Fruit fly (Drosophila melanogaster): ENCODE measurements around the gene TfIIFalpha.

The TfIIFalpha gene

dm6 chr3R:6423984-6424602, 43.8 kb downstream of the TfIIFalpha start (continued):
- TF ChIP-seq CG32772 (GFP tag; IDR thresholded peaks at IDR 0.05), result peak; percentile 84
- TF ChIP-seq CG4328 (GFP tag; optimal IDR thresholded peaks at IDR 0.05), result peak; percentile 69
- TF ChIP-seq Optix (GFP tag; IDR thresholded peaks at IDR 0.05), result peak; percentile 86
- peak; percentile 94 for TF ChIP-seq CG2678 (tag; optimal IDR thresholded peaks at IDR 0.05)
- peak; percentile 92 for TF ChIP-seq Mes4 (GFP tag; optimal IDR thresholded peaks at IDR 0.05)
- TF ChIP-seq CG7987 (GFP tag; optimal IDR thresholded peaks at IDR 0.05), result peak; percentile 66
- TF ChIP-seq CG8281 (tag; optimal IDR thresholded peaks at IDR 0.05), result peak; percentile 67
- TF ChIP-seq Dll (GFP tag; IDR thresholded peaks at IDR 0.05; ENCODE audit: partially characterized antibody), result peak; percentile 52; the same call in 1 of the 4 replicates
- TF ChIP-seq Lim3 (GFP tag; IDR thresholded peaks at IDR 0.05), result peak; percentile 53; the same call in 1 of the 2 replicates
- peak; percentile 92 for TF ChIP-seq slbo (GFP tag; IDR thresholded peaks at IDR 0.05)
- peak; percentile 54 for TF ChIP-seq exex (tag; optimal IDR thresholded peaks at IDR 0.05)
- peak; percentile 95 for TF ChIP-seq HmgZ (tag; optimal IDR thresholded peaks at IDR 0.05)
- TF ChIP-seq zfh2 (GFP tag; optimal IDR thresholded peaks at IDR 0.05), result peak; percentile 93
- TF ChIP-seq CG9817 (tag; optimal IDR thresholded peaks at IDR 0.05), result peak; percentile 92
- peak; percentile 10 to 36 for TF ChIP-seq tll (GFP tag; optimal IDR thresholded peaks at IDR 0.05)
- peak; percentile 75; the same call in 2 of the 3 replicates for TF ChIP-seq C15 (GFP tag; IDR thresholded peaks at IDR 0.05)
- TF ChIP-seq CG5180 (GFP tag; optimal IDR thresholded peaks at IDR 0.05), result peak; percentile 70
- TF ChIP-seq CG10321 (GFP tag; IDR thresholded peaks at IDR 0.05), result peak; percentile 65
- peak; percentile 70 for TF ChIP-seq Fer2 (tag; optimal IDR thresholded peaks at IDR 0.05)
- peak; percentile 69 for TF ChIP-seq CG7928 (GFP tag; optimal IDR thresholded peaks at IDR 0.05)
- peak; percentile 70 for TF ChIP-seq Hey (tag; optimal IDR thresholded peaks at IDR 0.05)
- peak; percentile 94 for TF ChIP-seq chn (GFP tag; optimal IDR thresholded peaks at IDR 0.05)
- peak; percentile 81 for TF ChIP-seq kni (GFP tag; optimal IDR thresholded peaks at IDR 0.05)
- no peak for TF ChIP-seq Dref (GFP tag; IDR thresholded peaks at IDR 0.05)
- peak; percentile 89 for TF ChIP-seq CG32532 (GFP tag; IDR thresholded peaks at IDR 0.05)
- TF ChIP-seq CG13123 (GFP tag; optimal IDR thresholded peaks at IDR 0.05), result peak; percentile 60
- TF ChIP-seq CG12391 (tag; optimal IDR thresholded peaks at IDR 0.05), result peak; percentile 93
- TF ChIP-seq CG17328 (GFP tag; IDR thresholded peaks at IDR 0.05), result peak; percentile 94
- peak; percentile 70 for TF ChIP-seq CG12104 (GFP tag; optimal IDR thresholded peaks at IDR 0.05)
- peak; percentile 88 for TF ChIP-seq CG14667 (GFP tag; IDR thresholded peaks at IDR 0.05)
- TF ChIP-seq CG13424 (tag; optimal IDR thresholded peaks at IDR 0.05), result peak; percentile 92
- TF ChIP-seq CG17568 (GFP tag; optimal IDR thresholded peaks at IDR 0.05), result peak; percentile 87
- TF ChIP-seq CG31441 (GFP tag; IDR thresholded peaks at IDR 0.05), result peak; percentile 85
- peak; percentile 90 to 96 for TF ChIP-seq dpn (GFP tag; optimal IDR thresholded peaks at IDR 0.05)
- peak; percentile 7 for TF ChIP-seq CG9797 (GFP tag; optimal IDR thresholded peaks at IDR 0.05)
- peak; percentile 51 for TF ChIP-seq CG30020 (tag; optimal IDR thresholded peaks at IDR 0.05)
- peak; percentile 86 for TF ChIP-seq Mrtf (GFP tag; IDR thresholded peaks at IDR 0.05)
- peak; percentile 92 for TF ChIP-seq her (GFP tag; optimal IDR thresholded peaks at IDR 0.05)
- TF ChIP-seq hth (optimal IDR thresholded peaks at IDR 0.05), result no peak
- TF ChIP-seq CG12659 (GFP tag; optimal IDR thresholded peaks at IDR 0.05), result peak; percentile 89
- TF ChIP-seq CG9215 (GFP tag; IDR thresholded peaks at IDR 0.05), result peak; percentile 83
- peak; percentile 89 for TF ChIP-seq CG13296 (GFP tag; optimal IDR thresholded peaks at IDR 0.05)
- peak; percentile 94 for TF ChIP-seq CG13624 (GFP tag; optimal IDR thresholded peaks at IDR 0.05)
- peak; percentile 88 for TF ChIP-seq peb (GFP tag; IDR thresholded peaks at IDR 0.05)
- peak; percentile 81 for TF ChIP-seq nau (GFP tag; optimal IDR thresholded peaks at IDR 0.05)
- peak; percentile 95 for TF ChIP-seq lab (GFP tag; optimal IDR thresholded peaks at IDR 0.05)
- TF ChIP-seq ken (GFP tag; IDR thresholded peaks at IDR 0.05), result peak; percentile 87
- TF ChIP-seq CG7357 (GFP tag; IDR thresholded peaks at IDR 0.05), result peak; percentile 82
- TF ChIP-seq CG2129 (GFP tag; IDR thresholded peaks at IDR 0.05; ENCODE audit: partially characterized antibody), result no peak

Data from whole organism, embryonic.